Fruit fly (Drosophila melanogaster) whole organism, prepupa: ENCODE data around the gene CG15141.
A peak's percentile ranks its signal among the peaks of the same experiment; 100 is the strongest.

ENCODE experiments used
- Blimp-1 ChIP-seq: fragments of 200-800 bp; sonication (Bioruptor generic); optimal IDR thresholded peaks from 3 replicates; lab custom pipeline; 2017; ENCODE audit warnings: missing biosample characterization, missing genetic modification characterization, mild to moderate bottlenecking, moderate library complexity, missing genetic modification reagents
- CG11294 ChIP-seq: fragments of 200-800 bp; sonication (Bioruptor generic); IDR thresholded peaks from 2 replicates; pipeline ENCODE4 v1.3.6; 2022; ENCODE audit warnings: missing biosample characterization, missing genetic modification characterization
- CG15336 ChIP-seq: fragments of 200-800 bp; sonication (Bioruptor generic); IDR thresholded peaks from 2 replicates; pipeline ENCODE4 v1.3.6; 2022; ENCODE audit warnings: missing biosample characterization, missing genetic modification characterization
- CG16779 ChIP-seq: fragments of 200-800 bp; sonication (Bioruptor generic); optimal IDR thresholded peaks from 3 replicates; lab custom pipeline; 2017; ENCODE audit warnings: missing biosample characterization, mild to moderate bottlenecking, missing genetic modification characterization
- CG3032 ChIP-seq: fragments of 200-800 bp; optimal IDR thresholded peaks from 2 replicates; lab custom pipeline; 2019; ENCODE audit warnings: missing biosample characterization, mild to moderate bottlenecking, missing genetic modification characterization, moderate library complexity
- CG31627 ChIP-seq: fragments of 200-800 bp; sonication (Bioruptor generic); optimal IDR thresholded peaks from 3 replicates; lab custom pipeline; 2016; ENCODE audit warnings: missing biosample characterization, missing genetic modification characterization
- CG32006 ChIP-seq: fragments of 200-800 bp; sonication (Bioruptor generic); optimal IDR thresholded peaks from 3 replicates; lab custom pipeline; 2017; ENCODE audit warnings: missing biosample characterization, mild to moderate bottlenecking, missing genetic modification characterization
- CG34406 ChIP-seq: fragments of 200-800 bp; sonication (Bioruptor generic); optimal IDR thresholded peaks from 3 replicates; lab custom pipeline; 2016; ENCODE audit warnings: missing biosample characterization, missing genetic modification characterization
- CG4318 ChIP-seq: fragments of 200-800 bp; sonication (Bioruptor generic); optimal IDR thresholded peaks from 3 replicates; lab custom pipeline; 2017; ENCODE audit warnings: missing biosample characterization, mild to moderate bottlenecking, missing genetic modification characterization
- CG6163 ChIP-seq: fragments of 200-800 bp; sonication (Bioruptor generic); IDR thresholded peaks from 3 replicates; pipeline ENCODE4 v1.3.6; 2022; ENCODE audit warnings: missing biosample characterization, missing genetic modification characterization
- CG6854 ChIP-seq: fragments of 200-800 bp; sonication (Bioruptor generic); optimal IDR thresholded peaks from 2 replicates; lab custom pipeline; 2017; ENCODE audit warnings: missing biosample characterization, mild to moderate bottlenecking, missing genetic modification characterization
- CG7368 ChIP-seq: fragments of 200-800 bp; sonication (Bioruptor generic); optimal IDR thresholded peaks from 3 replicates; lab custom pipeline; 2016; ENCODE audit warnings: missing biosample characterization, missing genetic modification characterization
- CG8319 ChIP-seq: fragments of 200-800 bp; sonication (Bioruptor generic); optimal IDR thresholded peaks from 3 replicates; lab custom pipeline; 2016; ENCODE audit warnings: missing biosample characterization, missing genetic modification characterization
- CG8632 ChIP-seq: fragments of 200-800 bp; sonication (Bioruptor generic); optimal IDR thresholded peaks from 3 replicates; lab custom pipeline; 2016; ENCODE audit warnings: missing biosample characterization, missing genetic modification characterization
- Eip75B ChIP-seq: fragments of 200-800 bp; sonication (Bioruptor generic); optimal IDR thresholded peaks from 3 replicates; lab custom pipeline; 2016; ENCODE audit warnings: missing biosample characterization, missing genetic modification characterization
- Eip78C ChIP-seq: fragments of 200-800 bp; sonication (Bioruptor generic); peaks from one replicate; lab custom pipeline; 2016; ENCODE audit warnings: missing biosample characterization, missing genetic modification characterization
- Gug ChIP-seq: fragments of 200-800 bp; sonication (Bioruptor generic); IDR thresholded peaks from 2 replicates; pipeline ENCODE4 v1.3.6; 2022; ENCODE audit warnings: missing biosample characterization, missing genetic modification characterization
- Hr38 ChIP-seq: sonication (Bioruptor generic); optimal IDR thresholded peaks from 2 replicates; lab custom pipeline; 2016; ENCODE audit warnings: missing biosample characterization, missing genetic modification characterization
- Hr39 ChIP-seq: fragments of 200-800 bp; sonication (Bioruptor generic); optimal IDR thresholded peaks from 2 replicates; lab custom pipeline; 2016; ENCODE audit warnings: missing biosample characterization, missing genetic modification characterization
- Hr4 ChIP-seq: fragments of 200-800 bp; sonication (Bioruptor generic); optimal IDR thresholded peaks from 3 replicates; lab custom pipeline; 2016; ENCODE audit warnings: missing biosample characterization, missing genetic modification characterization
- Lpt ChIP-seq: fragments of 200-800 bp; sonication (Bioruptor generic); optimal IDR thresholded peaks from 3 replicates; lab custom pipeline; 2016; ENCODE audit warnings: missing biosample characterization, missing genetic modification characterization
- Met ChIP-seq: fragments of 200-800 bp; sonication (Bioruptor generic); optimal IDR thresholded peaks from 3 replicates; lab custom pipeline; 2016; ENCODE audit warnings: missing biosample characterization, missing genetic modification characterization
- OdsH ChIP-seq: fragments of 200-800 bp; sonication (Bioruptor generic); optimal IDR thresholded peaks from 3 replicates; lab custom pipeline; 2016; ENCODE audit warnings: missing biosample characterization, missing genetic modification characterization
- Smox ChIP-seq: fragments of 200-800 bp; sonication (Bioruptor generic); optimal IDR thresholded peaks from 3 replicates; lab custom pipeline; 2016; ENCODE audit warnings: missing biosample characterization, missing genetic modification characterization
- Sox102F ChIP-seq: fragments of 200-800 bp; sonication (Bioruptor generic); optimal IDR thresholded peaks from 2 replicates; lab custom pipeline; 2016; ENCODE audit warnings: missing biosample characterization, mild to moderate bottlenecking, missing genetic modification characterization
- Sox14 ChIP-seq: fragments of 200-800 bp; sonication (Bioruptor generic); optimal IDR thresholded peaks from 3 replicates; lab custom pipeline; 2016; ENCODE audit warnings: missing biosample characterization, missing genetic modification characterization
- Sox15 ChIP-seq: fragments of 200-800 bp; sonication (Bioruptor generic); optimal IDR thresholded peaks from 3 replicates; lab custom pipeline; 2016; ENCODE audit warnings: missing biosample characterization, missing genetic modification characterization
- achi ChIP-seq: fragments of 200-800 bp; sonication (Bioruptor generic); optimal IDR thresholded peaks from 3 replicates; lab custom pipeline; 2016; ENCODE audit warnings: missing biosample characterization, missing genetic modification characterization
- acj6 ChIP-seq: fragments of 200-800 bp; sonication (Bioruptor generic); optimal IDR thresholded peaks from 3 replicates; lab custom pipeline; 2016; ENCODE audit warnings: missing biosample characterization, missing genetic modification characterization
- cyc ChIP-seq: fragments of 200-800 bp; sonication (Bioruptor generic); optimal IDR thresholded peaks from 3 replicates; lab custom pipeline; 2016; ENCODE audit warnings: missing biosample characterization, missing genetic modification characterization
- dac ChIP-seq: fragments of 200-800 bp; sonication (Bioruptor generic); optimal IDR thresholded peaks from 2 replicates; lab custom pipeline; 2017; ENCODE audit warnings: missing biosample characterization, mild to moderate bottlenecking, missing genetic modification characterization
- fd59A ChIP-seq: fragments of 200-800 bp; sonication (Bioruptor generic); optimal IDR thresholded peaks from 2 replicates; lab custom pipeline; 2017; ENCODE audit warnings: missing biosample characterization, mild to moderate bottlenecking, missing genetic modification characterization, missing genetic modification reagents
- fkh ChIP-seq: fragments of 200-800 bp; sonication (Bioruptor generic); optimal IDR thresholded peaks from 3 replicates; lab custom pipeline; 2017; ENCODE audit warnings: missing biosample characterization, mild to moderate bottlenecking, missing genetic modification characterization, moderate library complexity
- pdm3 ChIP-seq: fragments of 200-800 bp; sonication (Bioruptor generic); optimal IDR thresholded peaks from 3 replicates; lab custom pipeline; 2016; ENCODE audit warnings: missing biosample characterization, missing genetic modification characterization
- spab ChIP-seq: fragments of 200-800 bp; sonication (Bioruptor generic); optimal IDR thresholded peaks from 2 replicates; lab custom pipeline; 2017; ENCODE audit warnings: missing biosample characterization, mild to moderate bottlenecking, missing genetic modification characterization, missing genetic modification reagents
- svp ChIP-seq: fragments of 200-800 bp; sonication (Bioruptor generic); peaks from one replicate; lab custom pipeline; 2016; ENCODE audit warnings: missing biosample characterization, missing genetic modification characterization
- topi ChIP-seq: fragments of 200-800 bp; sonication (Bioruptor generic); optimal IDR thresholded peaks from 3 replicates; lab custom pipeline; 2016; ENCODE audit warnings: missing biosample characterization, missing genetic modification characterization
- vri ChIP-seq: fragments of 200-800 bp; sonication (Bioruptor generic); optimal IDR thresholded peaks from 3 replicates; lab custom pipeline; 2016; ENCODE audit warnings: missing biosample characterization, mild to moderate bottlenecking, missing genetic modification characterization

The CG15141 gene

dm6 chr2L:17410358-17410757 lies at the start of gene CG15141, which contains the start of gene Polr2J (continued):
- TF ChIP-seq Lpt (GFP tag; lab: Kevin White, UChicago), result no peak
- peak; percentile 79 for TF ChIP-seq acj6 (GFP tag; lab: Kevin White, UChicago)
- peak; percentile 83 for TF ChIP-seq OdsH (GFP tag; lab: Kevin White, UChicago)
- TF ChIP-seq Met, result peak; percentile 72
- TF ChIP-seq dac (GFP tag; lab: Kevin White, UChicago), result no peak
- peak; percentile 55 for TF ChIP-seq CG6163 (GFP tag; lab: Robert Waterston, UW)
- TF ChIP-seq Gug, result peak; percentile 70
- TF ChIP-seq Hr38 (GFP tag; lab: Kevin White, UChicago), result no peak

- no peak for TF ChIP-seq Met
- TF ChIP-seq CG15336 (GFP tag; lab: Robert Waterston, UW), result no peak
- TF ChIP-seq vri (GFP tag; lab: Kevin White, UChicago), result no peak
These were observed 47.2 kb upstream of the CG15141 start, which contains the start of gene CG31804 for dm6 chr2L:17363196-17363595. Gene CG31804, plus strand, starts transcription at chr2L:17363496.

dm6 chr2L:17368503-17368902 lies 41.9 kb upstream of the CG15141 start:
- TF ChIP-seq Sox14 (GFP tag; lab: Kevin White, UChicago) (no peak), Eip78C (GFP tag; lab: Kevin White, UChicago) (peak; percentile 36)
- TF ChIP-seq, all 60 proteins: peak for 1

dm6 chr2L:17374832-17375231 lies 35.6 kb upstream of the CG15141 start:
- TF ChIP-seq CG6854 (GFP tag; lab: Kevin White, UChicago), result no peak
- TF ChIP-seq OdsH (GFP tag; lab: Kevin White, UChicago), result peak; percentile 22
- no peak for TF ChIP-seq Blimp-1 (GFP tag; lab: Kevin White, UChicago)
- no peak for TF ChIP-seq Sox15 (GFP tag; lab: Kevin White, UChicago)
- no peak for TF ChIP-seq cyc (GFP tag; lab: Kevin White, UChicago)
- peak; percentile 9 for TF ChIP-seq topi (GFP tag; lab: Kevin White, UChicago)
- peak; percentile 18 for TF ChIP-seq Eip75B (GFP tag; lab: Kevin White, UChicago)
- peak; percentile 51 for TF ChIP-seq CG15336 (GFP tag; lab: Robert Waterston, UW)
- TF ChIP-seq Gug, result no peak
- TF ChIP-seq CG7368 (GFP tag; lab: Kevin White, UChicago), result no peak
- no peak for TF ChIP-seq CG34406 (GFP tag; lab: Kevin White, UChicago)
- TF ChIP-seq pdm3 (GFP tag; lab: Kevin White, UChicago), result peak; percentile 55
- no peak for TF ChIP-seq fd59A
- peak; percentile 14 for TF ChIP-seq Sox14 (GFP tag; lab: Kevin White, UChicago)
- TF ChIP-seq Hr39 (GFP tag; lab: Kevin White, UChicago), result peak; percentile 13
- no peak for TF ChIP-seq CG8632
- TF ChIP-seq spab, result no peak
- peak; percentile 37 for TF ChIP-seq Hr4
- no peak for TF ChIP-seq vri (GFP tag; lab: Kevin White, UChicago)
- TF ChIP-seq svp (GFP tag; lab: Kevin White, UChicago), result peak; percentile 60
- TF ChIP-seq CG6163 (GFP tag; lab: Robert Waterston, UW), result peak; percentile 53; the same call in 1 of the 3 replicates
- TF ChIP-seq Sox102F (GFP tag; lab: Kevin White, UChicago), result no peak
- TF ChIP-seq achi, result peak; percentile 15
- no peak for TF ChIP-seq CG31627 (GFP tag; lab: Kevin White, UChicago)
- peak; percentile 6 for TF ChIP-seq Smox
- TF ChIP-seq CG3032 (tag; lab: Kevin White, UChicago), result peak; percentile 3
- peak; percentile 32; the same call in 1 of the 2 replicates for TF ChIP-seq CG11294
- no peak for TF ChIP-seq CG32006 (GFP tag; lab: Kevin White, UChicago)
- peak; percentile 26 for TF ChIP-seq Met
- no peak for TF ChIP-seq dac (GFP tag; lab: Kevin White, UChicago)
- TF ChIP-seq CG8319 (GFP tag; lab: Kevin White, UChicago), result peak; percentile 8
- TF ChIP-seq CG4318 (GFP tag; lab: Kevin White, UChicago), result no peak
- no peak for TF ChIP-seq CG16779 (tag; lab: Kevin White, UChicago)
- peak; percentile 79 for TF ChIP-seq Eip78C (GFP tag; lab: Kevin White, UChicago)
- TF ChIP-seq acj6 (GFP tag; lab: Kevin White, UChicago), result peak; percentile 48
- no peak for TF ChIP-seq fkh (GFP tag; lab: Kevin White, UChicago)
